Worm (Caenorhabditis elegans) whole organism, young adult: Measurements from ENCODE around the gene tsp-14.

Source experiments
- F57A8.1 ChIP-seq: fragments of 200-800 bp; sonication (Bioruptor generic); optimal IDR thresholded peaks from 2 replicates; lab custom pipeline; 2018; ENCODE audit warnings: mild to moderate bottlenecking, missing genetic modification characterization, moderate library complexity, missing compliant biosample characterization
- Y53F4B.3 ChIP-seq: fragments of 200-800 bp; sonication (Bioruptor generic); IDR thresholded peaks from 2 replicates; pipeline ENCODE4 v1.3.6; 2022; ENCODE audit warnings: missing genetic modification reagents, missing genetic modification characterization, missing compliant biosample characterization

ce11 chrX:4875296-4875695, 1.5 kb downstream of the tsp-14 start:
- no peak for TF ChIP-seq F57A8.1 (GFP tag; lab: Kevin White, UChicago)
- TF ChIP-seq Y53F4B.3: no peak
